Fruit fly (Drosophila melanogaster) Kc167 (cell line): ENCODE measurements around the gene mRpL11.

Experiments
- Myc ChIP-seq: fragments of >200 bp; optimal IDR thresholded peaks from 2 replicates; lab custom pipeline; 2017; ENCODE audit warnings: missing external identifiers
- Sin3A ChIP-seq: fragments of >200 bp; optimal IDR thresholded peaks from 2 replicates; lab custom pipeline; 2018; ENCODE audit warnings: missing external identifiers
- h ChIP-seq: fragments of >200 bp; optimal IDR thresholded peaks from 3 replicates; lab custom pipeline; 2018; ENCODE audit warnings: missing external identifiers
- insv ChIP-seq: fragments of >200 bp; optimal IDR thresholded peaks from 3 replicates; lab custom pipeline; 2018; ENCODE audit warnings: missing external identifiers
- psq ChIP-seq: fragments of >200 bp; optimal IDR thresholded peaks from 2 replicates; lab custom pipeline; 2017; ENCODE audit warnings: missing external identifiers
- ttk ChIP-seq: sonication (Bioruptor generic); optimal IDR thresholded peaks from 2 replicates; lab custom pipeline; 2017; ENCODE audit warnings: missing external identifiers

DNA sequence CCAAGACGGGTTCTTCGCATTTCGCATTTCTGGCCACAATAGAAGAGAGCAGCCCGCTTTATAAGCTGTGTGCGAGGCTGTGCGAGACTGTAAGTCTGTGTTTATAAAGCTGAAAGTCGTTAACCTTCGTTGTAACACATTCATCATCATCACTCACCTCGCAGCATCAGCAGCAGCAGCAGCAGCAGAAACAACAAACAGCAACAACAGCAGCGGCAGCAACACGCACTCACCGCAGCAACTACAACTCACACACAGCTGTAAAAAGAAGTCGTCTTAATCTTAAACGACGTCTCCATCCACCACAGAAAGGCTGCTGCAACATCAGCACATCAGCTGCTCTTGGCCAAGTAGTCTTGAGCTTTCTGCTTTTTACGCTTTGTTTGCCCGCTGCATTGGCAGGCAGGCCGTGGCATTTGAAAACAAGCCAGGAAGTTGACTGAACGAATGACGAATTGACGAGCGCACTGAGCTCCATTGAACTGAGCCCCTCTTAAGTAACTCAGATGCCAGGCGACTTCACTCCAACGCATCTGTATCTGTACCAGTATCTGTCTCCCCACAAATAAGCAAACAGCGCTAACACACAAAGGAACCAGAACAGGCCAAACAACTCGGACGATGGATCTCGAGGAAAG, 42.9 kb upstream of the mRpL11 start:
- TF ChIP-seq h (lab: Kevin White, UChicago) (no peak), insv (lab: Kevin White, UChicago) (no peak), ttk (lab: Kevin White, UChicago) (no peak), psq (lab: Kevin White, UChicago) (no peak), Myc (lab: Kevin White, UChicago) (no peak), Sin3A (no peak)
